Comparison of ENCODE assay signal across 4 fruit fly cellular contexts in genomic region chr2L:8937837-8938413, dm6.
TF ChIP-seq lines count a peak whose summit lies in the region.

No protein-coding gene starts in this region.

- no peak for TF ChIP-seq CTCF in whole organism, embryonic (GFP tag; optimal IDR thresholded peaks at IDR 0.05; lab: Kevin White, UChicago)

TF ChIP-seq in whole organism, adult, 20 proteins besides CTCF, POLR2A, EP300 and RAD21:
- TF ChIP-seq CG12768 (GFP tag; optimal IDR thresholded peaks at IDR 0.05; lab: Kevin White, UChicago) = peak; percentile 57
- no peak for TF ChIP-seq CG5204 (GFP tag; optimal IDR thresholded peaks at IDR 0.05; lab: Kevin White, UChicago)
- no peak for TF ChIP-seq bab1 (GFP tag; optimal IDR thresholded peaks at IDR 0.05; lab: Kevin White, UChicago)
- no peak for TF ChIP-seq tj (GFP tag; optimal IDR thresholded peaks at IDR 0.05; lab: Kevin White, UChicago)
- peak; percentile 41 for TF ChIP-seq toe (GFP tag; optimal IDR thresholded peaks at IDR 0.05; lab: Kevin White, UChicago)
- TF ChIP-seq pad (GFP tag; optimal IDR thresholded peaks at IDR 0.05; lab: Kevin White, UChicago) = peak; percentile 12
- TF ChIP-seq Hr96 (GFP tag; optimal IDR thresholded peaks at IDR 0.05; lab: Kevin White, UChicago) = no peak
- no peak for TF ChIP-seq cic (GFP tag; optimal IDR thresholded peaks at IDR 0.05; lab: Kevin White, UChicago)
- TF ChIP-seq kay (GFP tag; lab: Kevin White, UChicago; ENCODE audit: borderline replicate concordance) = peak; percentile 95
- TF ChIP-seq cnc (optimal IDR thresholded peaks at IDR 0.05; lab: Kevin White, UChicago) = no peak
- peak; percentile 33 for TF ChIP-seq CG11617 (GFP tag; optimal IDR thresholded peaks at IDR 0.05; lab: Kevin White, UChicago)
- peak; percentile 57 for TF ChIP-seq Crg-1 (GFP tag; optimal IDR thresholded peaks at IDR 0.05; lab: Kevin White, UChicago)
- peak; percentile 32 for TF ChIP-seq Mnt (GFP tag; optimal IDR thresholded peaks at IDR 0.05; lab: Kevin White, UChicago)
- peak; percentile 54 for TF ChIP-seq ovo (GFP tag; optimal IDR thresholded peaks at IDR 0.05; lab: Kevin White, UChicago)
- peak; percentile 57 for TF ChIP-seq CG7045 (GFP tag; optimal IDR thresholded peaks at IDR 0.05; lab: Kevin White, UChicago)
- TF ChIP-seq CG33017 (tag; optimal IDR thresholded peaks at IDR 0.05; lab: Kevin White, UChicago) = peak; percentile 68
- TF ChIP-seq Clk (GFP tag; optimal IDR thresholded peaks at IDR 0.05; lab: Kevin White, UChicago) = no peak
- peak; percentile 84 for TF ChIP-seq CG7101 (tag; optimal IDR thresholded peaks at IDR 0.05; lab: Kevin White, UChicago)
- peak; percentile 50 for TF ChIP-seq CG14711 (tag; optimal IDR thresholded peaks at IDR 0.05; lab: Kevin White, UChicago)
- no peak for TF ChIP-seq CG1620 (GFP tag; optimal IDR thresholded peaks at IDR 0.05; lab: Kevin White, UChicago)

TF ChIP-seq in whole organism, embryonic, 481 proteins besides CTCF, POLR2A, EP300 and RAD21 (continues in another document):
- TF ChIP-seq ssp (GFP tag; IDR thresholded peaks at IDR 0.05; lab: Robert Waterston, UW) = no peak
- no peak for TF ChIP-seq Hey (tag; optimal IDR thresholded peaks at IDR 0.05; lab: Kevin White, UChicago)
- TF ChIP-seq fu2 (GFP tag; optimal IDR thresholded peaks at IDR 0.05; lab: Kevin White, UChicago) = no peak
- no peak for TF ChIP-seq CG10147 (GFP tag; optimal IDR thresholded peaks at IDR 0.05; lab: Kevin White, UChicago)
- TF ChIP-seq CG2678 (tag; optimal IDR thresholded peaks at IDR 0.05; lab: Kevin White, UChicago) = peak; percentile 59
- TF ChIP-seq Drgx (GFP tag; IDR thresholded peaks at IDR 0.05; lab: Robert Waterston, UW) = no peak
- TF ChIP-seq Atf-2 (GFP tag; optimal IDR thresholded peaks at IDR 0.05; lab: Kevin White, UChicago) = no peak
- TF ChIP-seq br (optimal IDR thresholded peaks at IDR 0.05; lab: Kevin White, UChicago) = no peak
- TF ChIP-seq dan (GFP tag; IDR thresholded peaks at IDR 0.05; lab: Robert Waterston, UW) = no peak
- no peak for TF ChIP-seq maf-S (GFP tag; optimal IDR thresholded peaks at IDR 0.05; lab: Kevin White, UChicago)
- TF ChIP-seq CG12299 (tag; optimal IDR thresholded peaks at IDR 0.05; lab: Kevin White, UChicago) = peak; percentile 59
- no peak for TF ChIP-seq CG17829 (tag; optimal IDR thresholded peaks at IDR 0.05; lab: Kevin White, UChicago)
- no peak for TF ChIP-seq CG2116 (GFP tag; optimal IDR thresholded peaks at IDR 0.05; lab: Kevin White, UChicago)
- TF ChIP-seq odd (GFP tag; optimal IDR thresholded peaks at IDR 0.05; lab: Kevin White, UChicago) = peak; percentile 24
- no peak for TF ChIP-seq CG13123 (GFP tag; optimal IDR thresholded peaks at IDR 0.05; lab: Kevin White, UChicago)
- no peak for TF ChIP-seq Rx (GFP tag; IDR thresholded peaks at IDR 0.05; lab: Robert Waterston, UW)
- TF ChIP-seq CG7928 (GFP tag; optimal IDR thresholded peaks at IDR 0.05; lab: Kevin White, UChicago) = no peak
- TF ChIP-seq Hr51 (GFP tag; optimal IDR thresholded peaks at IDR 0.05; lab: Kevin White, UChicago) = no peak
- TF ChIP-seq sim (GFP tag; IDR thresholded peaks at IDR 0.05; lab: Robert Waterston, UW) = no peak
- TF ChIP-seq BEAF-32 (GFP tag; optimal IDR thresholded peaks at IDR 0.05; lab: Kevin White, UChicago) = no peak
- TF ChIP-seq mam (GFP tag; optimal IDR thresholded peaks at IDR 0.05; lab: Kevin White, UChicago) = no peak
- no peak for TF ChIP-seq HLHmδ (GFP tag; optimal IDR thresholded peaks at IDR 0.05; lab: Kevin White, UChicago)
- no peak for TF ChIP-seq mld (GFP tag; IDR thresholded peaks at IDR 0.05; lab: Robert Waterston, UW; ENCODE audit: partially characterized antibody)
- TF ChIP-seq CG18476 (GFP tag; optimal IDR thresholded peaks at IDR 0.05; lab: Kevin White, UChicago) = no peak
- no peak for TF ChIP-seq tll (GFP tag; optimal IDR thresholded peaks at IDR 0.05; lab: Kevin White, UChicago)
- TF ChIP-seq Sox102F (GFP tag; optimal IDR thresholded peaks at IDR 0.05; lab: Kevin White, UChicago) = no peak

TF ChIP-seq in whole organism, prepupa, 60 proteins besides CTCF, POLR2A, EP300 and RAD21:
- TF ChIP-seq CG6276 (GFP tag; optimal IDR thresholded peaks at IDR 0.05; lab: Kevin White, UChicago) = no peak
- no peak for TF ChIP-seq CG15336 (GFP tag; IDR thresholded peaks at IDR 0.05; lab: Robert Waterston, UW)
- TF ChIP-seq CG8119 (GFP tag; IDR thresholded peaks at IDR 0.05; lab: Robert Waterston, UW) = no peak
- TF ChIP-seq CG4318 (GFP tag; optimal IDR thresholded peaks at IDR 0.05; lab: Kevin White, UChicago) = no peak
- TF ChIP-seq achi (GFP tag; optimal IDR thresholded peaks at IDR 0.05; lab: Kevin White, UChicago) = no peak
- TF ChIP-seq CG11762 (GFP tag; optimal IDR thresholded peaks at IDR 0.05; lab: Kevin White, UChicago; ENCODE audit: insufficient read depth) = no peak
- TF ChIP-seq Sox102F (GFP tag; optimal IDR thresholded peaks at IDR 0.05; lab: Kevin White, UChicago) = no peak
- TF ChIP-seq svp (GFP tag; lab: Kevin White, UChicago) = peak; percentile 51
- no peak for TF ChIP-seq net (GFP tag; optimal IDR thresholded peaks at IDR 0.05; lab: Kevin White, UChicago)
- TF ChIP-seq fd85E (GFP tag; optimal IDR thresholded peaks at IDR 0.05; lab: Kevin White, UChicago) = no peak
- TF ChIP-seq Hr38 (GFP tag; optimal IDR thresholded peaks at IDR 0.05; lab: Kevin White, UChicago) = no peak
- TF ChIP-seq CG34406 (GFP tag; optimal IDR thresholded peaks at IDR 0.05; lab: Kevin White, UChicago) = no peak
- no peak for TF ChIP-seq Lpt (GFP tag; optimal IDR thresholded peaks at IDR 0.05; lab: Kevin White, UChicago)
- TF ChIP-seq CG8319 (GFP tag; optimal IDR thresholded peaks at IDR 0.05; lab: Kevin White, UChicago) = no peak
- TF ChIP-seq Met (GFP tag; optimal IDR thresholded peaks at IDR 0.05; lab: Kevin White, UChicago) = no peak
- TF ChIP-seq Eip78C (GFP tag; lab: Kevin White, UChicago) = peak; percentile 26
- TF ChIP-seq CG6163 (GFP tag; IDR thresholded peaks at IDR 0.05; lab: Robert Waterston, UW) = no peak
- TF ChIP-seq vri (GFP tag; optimal IDR thresholded peaks at IDR 0.05; lab: Kevin White, UChicago) = no peak
- TF ChIP-seq Ets96B (tag; optimal IDR thresholded peaks at IDR 0.05; lab: Kevin White, UChicago) = no peak
- no peak for TF ChIP-seq acj6 (GFP tag; optimal IDR thresholded peaks at IDR 0.05; lab: Kevin White, UChicago)
- TF ChIP-seq fkh (GFP tag; optimal IDR thresholded peaks at IDR 0.05; lab: Kevin White, UChicago) = peak; percentile 47
- TF ChIP-seq CG8632 (GFP tag; optimal IDR thresholded peaks at IDR 0.05; lab: Kevin White, UChicago) = no peak

TF ChIP-seq in whole organism, wandering third instar larva, 38 proteins besides CTCF, POLR2A, EP300 and RAD21:
- TF ChIP-seq N (GFP tag; optimal IDR thresholded peaks at IDR 0.05; lab: Kevin White, UChicago) = no peak
- TF ChIP-seq OdsH (GFP tag; optimal IDR thresholded peaks at IDR 0.05; lab: Kevin White, UChicago) = no peak
- TF ChIP-seq Dif (GFP tag; optimal IDR thresholded peaks at IDR 0.05; lab: Kevin White, UChicago; ENCODE audit: partially characterized antibody) = no peak
- no peak for TF ChIP-seq CG9705 (GFP tag; optimal IDR thresholded peaks at IDR 0.05; lab: Kevin White, UChicago)
- TF ChIP-seq fru (GFP tag; optimal IDR thresholded peaks at IDR 0.05; lab: Kevin White, UChicago) = no peak
- no peak for TF ChIP-seq brk (GFP tag; optimal IDR thresholded peaks at IDR 0.05; lab: Kevin White, UChicago)
- TF ChIP-seq h (GFP tag; optimal IDR thresholded peaks at IDR 0.05; lab: Kevin White, UChicago) = no peak
- TF ChIP-seq Rel (GFP tag; optimal IDR thresholded peaks at IDR 0.05; lab: Kevin White, UChicago) = no peak
- TF ChIP-seq Rel (tag; optimal IDR thresholded peaks at IDR 0.05; lab: Kevin White, UChicago) = peak; percentile 73
- peak; percentile 25 for TF ChIP-seq tai (GFP tag; optimal IDR thresholded peaks at IDR 0.05; lab: Kevin White, UChicago)
- TF ChIP-seq jim (GFP tag; optimal IDR thresholded peaks at IDR 0.05; lab: Kevin White, UChicago) = no peak
- TF ChIP-seq psq (GFP tag; optimal IDR thresholded peaks at IDR 0.05; lab: Kevin White, UChicago) = no peak
